Worm (Caenorhabditis elegans) whole organism, mixed stage, embryonic: ENCODE data around the gene brf-1.

Source experiments
- blmp-1 ChIP-seq: fragments of 150-350 bp; optimal IDR thresholded peaks from 2 replicates; lab custom pipeline; 2014; ENCODE audit warnings: missing biosample characterization, missing genetic modification characterization
- ceh-43 ChIP-seq: fragments of 200-800 bp; sonication (Bioruptor generic); optimal IDR thresholded peaks from 2 replicates; lab custom pipeline; 2018; ENCODE audit warnings: mild to moderate bottlenecking, missing genetic modification characterization, moderate library complexity, missing compliant biosample characterization
- elt-1 ChIP-seq: sonication (generic microtip); optimal IDR thresholded peaks from 2 replicates; lab custom pipeline; 2017; ENCODE audit warnings: missing genetic modification characterization, mild to moderate bottlenecking, missing compliant biosample characterization, antibody characterized with exemption, moderate library complexity, borderline replicate concordance; ENCODE audit not compliant: insufficient read depth
- elt-3 ChIP-seq: fragments of 150-350 bp; optimal IDR thresholded peaks from 2 replicates; lab custom pipeline; 2014; ENCODE audit warnings: missing biosample characterization, missing genetic modification characterization
- hlh-1 ChIP-seq: fragments of 150-350 bp; optimal IDR thresholded peaks from 2 replicates; lab custom pipeline; 2014; ENCODE audit warnings: missing biosample characterization, missing genetic modification reagents, missing genetic modification characterization
- lsy-2 ChIP-seq: fragments of 150-350 bp; optimal IDR thresholded peaks from 2 replicates; lab custom pipeline; 2014; ENCODE audit warnings: missing biosample characterization, missing genetic modification characterization
- nhr-12 ChIP-seq: fragments of 150-350 bp; optimal IDR thresholded peaks from 2 replicates; lab custom pipeline; 2014; ENCODE audit warnings: missing biosample characterization, missing genetic modification characterization
- nhr-237 ChIP-seq: fragments of 150-350 bp; optimal IDR thresholded peaks from 2 replicates; lab custom pipeline; 2014; ENCODE audit warnings: missing biosample characterization, missing genetic modification characterization
- nhr-28 ChIP-seq: fragments of 150-350 bp; optimal IDR thresholded peaks from 2 replicates; lab custom pipeline; 2014; ENCODE audit warnings: missing biosample characterization, missing genetic modification characterization
- nhr-76 ChIP-seq: sonication (generic microtip); optimal IDR thresholded peaks from 2 replicates; lab custom pipeline; 2017; ENCODE audit warnings: missing biosample characterization, missing genetic modification characterization
- pha-4 ChIP-seq: fragments of 150-350 bp; optimal IDR thresholded peaks from 2 replicates; lab custom pipeline; 2018; ENCODE audit warnings: missing biosample characterization, missing genetic modification reagents, missing genetic modification characterization
- snpc-4 ChIP-seq: fragments of 150-350 bp; optimal IDR thresholded peaks from 2 replicates; lab custom pipeline; 2014; ENCODE audit warnings: missing biosample characterization, missing genetic modification characterization

ce11 chrII:7277925-7278324 is 27.7 kb upstream of the brf-1 start:
- TF ChIP-seq nhr-237 (tag; lab: Kevin White, UChicago) (no peak), ceh-43 (GFP tag; lab: Kevin White, UChicago) (no peak), nhr-28 (tag; lab: Kevin White, UChicago) (no peak), snpc-4 (tag; lab: Kevin White, UChicago) (no peak), pha-4 (tag; lab: Kevin White, UChicago) (no peak), elt-3 (tag; lab: Kevin White, UChicago) (no peak), elt-1 (tag; lab: Kevin White, UChicago) (no peak), lsy-2 (no peak), nhr-76 (no peak), hlh-1 (tag; lab: Kevin White, UChicago) (no peak), blmp-1 (tag; lab: Kevin White, UChicago) (no peak), nhr-12 (no peak)
